Worm (Caenorhabditis elegans): ENCODE results near the gene F22F7.3.

DNA sequence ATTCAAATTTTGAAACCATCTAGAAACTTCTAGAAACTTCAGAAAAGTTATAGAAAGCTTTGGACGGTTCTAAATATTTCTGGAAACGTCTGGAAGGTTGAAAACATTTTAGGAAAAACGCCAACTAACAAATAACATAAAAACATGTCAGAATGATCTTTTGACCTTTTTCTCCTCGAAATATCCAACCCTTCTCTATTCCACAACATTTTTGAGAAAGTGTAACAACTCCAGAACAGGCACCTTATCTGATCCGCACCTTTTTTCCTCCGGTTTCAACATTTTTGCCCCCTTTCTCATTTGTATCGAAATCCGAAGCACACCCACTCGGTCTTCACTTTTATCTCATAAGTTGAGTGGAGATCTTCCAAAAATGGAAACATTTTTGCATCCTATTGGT lies at the start of gene F22F7.3:
- no peak for TF ChIP-seq aly-1 (tag; optimal IDR thresholded peaks at IDR 0.05)
- TF ChIP-seq ama-1 (optimal IDR thresholded peaks at IDR 0.05) = no peak
- no peak for TF ChIP-seq ceh-13 (GFP tag; optimal IDR thresholded peaks at IDR 0.05)
